Fruit fly (Drosophila melanogaster) whole organism, wandering third instar larva: ENCODE results near the gene Cyp305a1.

Source experiments
- Abd-B ChIP-seq: fragments of >200 bp; optimal IDR thresholded peaks from 2 replicates; lab custom pipeline; 2017; ENCODE audit warnings: missing biosample characterization, missing genetic modification characterization
- CG32264 ChIP-seq: fragments of 200-800 bp; sonication (Bioruptor generic); optimal IDR thresholded peaks from 2 replicates; lab custom pipeline; 2016; ENCODE audit warnings: missing biosample characterization, missing genetic modification characterization
- CG9705 ChIP-seq: fragments of 200-800 bp; sonication (Bioruptor generic); optimal IDR thresholded peaks from 2 replicates; lab custom pipeline; 2018; ENCODE audit warnings: missing biosample characterization, mild to moderate bottlenecking, missing genetic modification characterization
- CrebA ChIP-seq: fragments of 200-800 bp; sonication (Bioruptor generic); optimal IDR thresholded peaks from 2 replicates; lab custom pipeline; 2016; ENCODE audit warnings: missing biosample characterization, mild to moderate bottlenecking, missing genetic modification characterization, borderline replicate concordance
- Dfd ChIP-seq: fragments of >200 bp; optimal IDR thresholded peaks from 2 replicates; lab custom pipeline; 2017; ENCODE audit warnings: missing biosample characterization, missing genetic modification characterization
- Dif ChIP-seq: fragments of 200-275, 200-300 bp; sonication (Bioruptor generic); optimal IDR thresholded peaks from 2 replicates; lab custom pipeline; 2018; ENCODE audit warnings: missing biosample characterization, missing genetic modification characterization; ENCODE audit not compliant: partially characterized antibody
- GATAd ChIP-seq: sonication (Bioruptor generic); optimal IDR thresholded peaks from 2 replicates; lab custom pipeline; 2016; ENCODE audit warnings: missing biosample characterization, missing genetic modification characterization
- HLH106 ChIP-seq: fragments of 200-800 bp; optimal IDR thresholded peaks from 3 replicates; lab custom pipeline; 2019; ENCODE audit warnings: missing biosample characterization, mild to moderate bottlenecking, missing genetic modification characterization, moderate library complexity
- Hnf4 ChIP-seq: fragments of 200-800 bp; sonication (Bioruptor generic); optimal IDR thresholded peaks from 2 replicates; lab custom pipeline; 2016; ENCODE audit warnings: missing biosample characterization, mild to moderate bottlenecking, missing genetic modification characterization
- Hr78 ChIP-seq: fragments of >200 bp; optimal IDR thresholded peaks from 2 replicates; lab custom pipeline; 2017; ENCODE audit warnings: missing biosample characterization, missing genetic modification characterization
- Hr83 ChIP-seq: fragments of 200-300 bp; sonication (Bioruptor generic); optimal IDR thresholded peaks from 2 replicates; lab custom pipeline; 2016; ENCODE audit warnings: missing biosample characterization, mild to moderate bottlenecking, missing genetic modification characterization, moderate library complexity; ENCODE audit not compliant: poor library complexity, severe bottlenecking
- Jra ChIP-seq: sonication (Bioruptor generic); optimal IDR thresholded peaks from 2 replicates; lab custom pipeline; 2016; ENCODE audit warnings: missing biosample characterization, missing genetic modification characterization
- Mio ChIP-seq: sonication (Bioruptor generic); optimal IDR thresholded peaks from 2 replicates; lab custom pipeline; 2016; ENCODE audit warnings: missing biosample characterization, missing genetic modification characterization
- Myc ChIP-seq: fragments of >200 bp; optimal IDR thresholded peaks from 2 replicates; lab custom pipeline; 2017
- N ChIP-seq: fragments of >200 bp; optimal IDR thresholded peaks from 2 replicates; lab custom pipeline; 2018; ENCODE audit warnings: missing biosample characterization, missing external identifiers, missing genetic modification characterization
- OdsH ChIP-seq: fragments of 200-800 bp; sonication (Bioruptor generic); optimal IDR thresholded peaks from 2 replicates; lab custom pipeline; 2016; ENCODE audit warnings: missing biosample characterization, mild to moderate bottlenecking, missing genetic modification characterization
- Rel ChIP-seq, 2 experiments: fragments of 200-800 bp; sonication (Bioruptor generic) in 1 of 2; optimal IDR thresholded peaks; 2 replicates in 1 of 2; 3 replicates in 1 of 2; lab custom pipeline; 2016 to 2019; ENCODE audit warnings: mild to moderate bottlenecking in 2 of 2, missing biosample characterization in 2 of 2, missing genetic modification characterization in 2 of 2, moderate library complexity in 1 of 2
- Sp1 ChIP-seq: fragments of 200-800 bp; sonication (Bioruptor generic); optimal IDR thresholded peaks from 3 replicates; lab custom pipeline; 2019; ENCODE audit warnings: missing biosample characterization, mild to moderate bottlenecking, missing genetic modification characterization, moderate library complexity
- Vsx2 ChIP-seq: fragments of 200-300, 225-300 bp; sonication (Bioruptor generic); optimal IDR thresholded peaks from 2 replicates; lab custom pipeline; 2018; ENCODE audit warnings: missing biosample characterization, missing genetic modification characterization; ENCODE audit not compliant: partially characterized antibody
- br ChIP-seq: fragments of 200-800 bp; sonication (Bioruptor generic); optimal IDR thresholded peaks from 2 replicates; lab custom pipeline; 2016; ENCODE audit warnings: missing biosample characterization, missing genetic modification characterization
- brk ChIP-seq: fragments of 200-800 bp; sonication (Bioruptor generic); optimal IDR thresholded peaks from 2 replicates; lab custom pipeline; 2016; ENCODE audit warnings: missing biosample characterization, mild to moderate bottlenecking, missing genetic modification characterization
- dl ChIP-seq, 2 experiments: fragments of 175-275, 200-275 bp in 1 of 2; fragments of 200-275 bp in 1 of 2; sonication (Bioruptor generic); optimal IDR thresholded peaks; lab custom pipeline; 2018; ENCODE audit warnings: mild to moderate bottlenecking in 2 of 2, missing biosample characterization in 2 of 2, missing genetic modification characterization in 2 of 2, moderate library complexity in 2 of 2; ENCODE audit not compliant: partially characterized antibody in 2 of 2, insufficient read depth in 1 of 2
- dmrt93B ChIP-seq: fragments of 200-800 bp; sonication (Bioruptor generic); optimal IDR thresholded peaks from 2 replicates; lab custom pipeline; 2018; ENCODE audit warnings: missing biosample characterization, mild to moderate bottlenecking, missing genetic modification characterization
- dsf ChIP-seq: sonication (Bioruptor generic); optimal IDR thresholded peaks from 2 replicates; lab custom pipeline; 2016; ENCODE audit warnings: missing biosample characterization, missing genetic modification characterization, borderline replicate concordance
- ey ChIP-seq: fragments of 200-800 bp; sonication (Bioruptor generic); optimal IDR thresholded peaks from 2 replicates; lab custom pipeline; 2016; ENCODE audit warnings: missing biosample characterization, missing genetic modification characterization
- foxo ChIP-seq, 2 experiments: fragments of 200-800 bp; sonication (Bioruptor generic); optimal IDR thresholded peaks; 2 replicates in 1 of 2; 3 replicates in 1 of 2; lab custom pipeline; 2016 to 2017; ENCODE audit warnings: missing biosample characterization in 2 of 2, missing genetic modification characterization in 2 of 2
- fru ChIP-seq: fragments of 200-800 bp; sonication (Bioruptor generic); optimal IDR thresholded peaks from 3 replicates; lab custom pipeline; 2016; ENCODE audit warnings: missing biosample characterization, mild to moderate bottlenecking, missing genetic modification characterization
- h ChIP-seq: fragments of 200-800 bp; sonication (Bioruptor generic); optimal IDR thresholded peaks from 3 replicates; lab custom pipeline; 2016; ENCODE audit warnings: missing biosample characterization, mild to moderate bottlenecking, missing genetic modification characterization
- jim ChIP-seq: fragments of 175-275, 200-325 bp; sonication (Bioruptor generic); optimal IDR thresholded peaks from 2 replicates; lab custom pipeline; 2016; ENCODE audit warnings: missing biosample characterization, mild to moderate bottlenecking, missing genetic modification characterization
- lola ChIP-seq: fragments of >200 bp; optimal IDR thresholded peaks from 2 replicates; lab custom pipeline; 2017; ENCODE audit warnings: missing biosample characterization, missing genetic modification characterization
- pan ChIP-seq: fragments of >200 bp; optimal IDR thresholded peaks from 2 replicates; lab custom pipeline; 2017
- psq ChIP-seq: fragments of 200-800 bp; sonication (Bioruptor generic); optimal IDR thresholded peaks from 3 replicates; lab custom pipeline; 2017; ENCODE audit warnings: missing biosample characterization, mild to moderate bottlenecking, missing genetic modification characterization, moderate library complexity
- rgr ChIP-seq: fragments of 200-800 bp; sonication (Bioruptor generic); optimal IDR thresholded peaks from 3 replicates; lab custom pipeline; 2016; ENCODE audit warnings: missing biosample characterization, mild to moderate bottlenecking, missing genetic modification characterization
- sage ChIP-seq: fragments of 200-800 bp; sonication (Bioruptor generic); optimal IDR thresholded peaks from 2 replicates; lab custom pipeline; 2016; ENCODE audit warnings: missing biosample characterization, mild to moderate bottlenecking, missing genetic modification characterization
- sv ChIP-seq: fragments of 200-800 bp; sonication (Bioruptor generic); optimal IDR thresholded peaks from 3 replicates; lab custom pipeline; 2016; ENCODE audit warnings: missing biosample characterization, missing genetic modification characterization
- tai ChIP-seq: sonication (Bioruptor generic); optimal IDR thresholded peaks from 2 replicates; lab custom pipeline; 2016; ENCODE audit warnings: missing biosample characterization, missing genetic modification characterization
- usp ChIP-seq: fragments of >200 bp; optimal IDR thresholded peaks from 2 replicates; lab custom pipeline; 2017; ENCODE audit warnings: missing biosample characterization, missing genetic modification characterization
- woc ChIP-seq: sonication (Bioruptor generic); optimal IDR thresholded peaks from 2 replicates; lab custom pipeline; 2016; ENCODE audit warnings: missing biosample characterization, mild to moderate bottlenecking, missing genetic modification characterization

Gene Cyp305a1

DNA sequence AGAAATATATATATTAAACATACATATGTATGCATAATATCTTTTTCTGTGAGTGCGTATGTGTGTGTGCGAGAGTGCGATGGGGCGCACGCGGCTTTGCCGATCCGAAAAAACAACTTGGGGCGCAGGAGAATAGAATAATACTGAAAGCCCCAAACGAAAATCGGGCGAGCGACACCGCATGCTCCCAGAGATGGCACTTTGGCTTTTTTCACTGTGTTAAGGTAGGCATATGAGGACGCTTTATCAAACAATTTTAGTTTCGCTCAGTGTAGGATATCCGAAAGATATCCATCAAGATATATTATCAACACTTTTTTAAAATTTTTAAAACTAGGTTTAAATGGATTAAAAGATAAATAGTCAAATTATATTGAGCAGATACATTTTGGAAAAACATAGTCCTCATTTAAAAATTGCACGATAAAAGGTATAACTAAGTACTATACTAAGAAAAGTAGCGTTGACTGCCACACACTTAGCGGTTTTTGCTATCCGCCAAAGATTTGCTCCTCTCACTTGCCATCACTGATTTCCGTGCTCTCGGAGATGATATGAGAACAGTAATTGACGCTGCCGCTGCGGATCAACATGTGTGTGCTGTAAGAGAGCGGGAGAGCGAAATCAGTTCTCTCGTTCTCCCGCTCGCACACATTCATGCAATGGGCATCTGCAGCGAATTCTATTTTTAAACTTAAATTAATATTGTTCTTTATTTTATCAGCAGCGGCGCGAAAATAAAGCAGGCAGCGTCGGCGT, 22.0 kb downstream of the Cyp305a1 start:
- TF ChIP-seq brk (GFP tag; lab: Kevin White, UChicago), result no peak
- TF ChIP-seq Hnf4 (GFP tag; lab: Kevin White, UChicago), result peak; percentile 24
- no peak for TF ChIP-seq Vsx2 (GFP tag; lab: Kevin White, UChicago)
- TF ChIP-seq ey (GFP tag; lab: Kevin White, UChicago), result peak; percentile 73
- TF ChIP-seq h (GFP tag; lab: Kevin White, UChicago), result peak; percentile 73
- TF ChIP-seq CrebA, result peak; percentile 21
- TF ChIP-seq N (GFP tag; lab: Kevin White, UChicago), result no peak
- no peak for TF ChIP-seq CG32264 (GFP tag; lab: Kevin White, UChicago)
- TF ChIP-seq Jra, result peak; percentile 1
- TF ChIP-seq tai, result no peak
- TF ChIP-seq br (GFP tag; lab: Kevin White, UChicago), result peak; percentile 64
- TF ChIP-seq Sp1, result peak; percentile 77
- no peak for TF ChIP-seq jim (GFP tag; lab: Kevin White, UChicago)
- peak; percentile 63 for TF ChIP-seq OdsH (GFP tag; lab: Kevin White, UChicago)
- no peak for TF ChIP-seq Abd-B (GFP tag; lab: Kevin White, UChicago)
- TF ChIP-seq sage (GFP tag; lab: Kevin White, UChicago), result peak; percentile 61
- peak; percentile 46 for TF ChIP-seq Hr83 (GFP tag; lab: Kevin White, UChicago)
- peak; percentile 92 to 93 for TF ChIP-seq dl (GFP tag; optimal IDR thresholded peaks at IDR 0.05; lab: Kevin White, UChicago; ENCODE audit: insufficient read depth in 1 of 2, partially characterized antibody in 2 of 2)
- TF ChIP-seq woc, result peak; percentile 97
- TF ChIP-seq foxo (GFP tag; optimal IDR thresholded peaks at IDR 0.05; lab: Kevin White, UChicago), result peak in 1 of 2 experiments; percentile 80
- no peak for TF ChIP-seq Mio (GFP tag; lab: Kevin White, UChicago)
- peak; percentile 49 for TF ChIP-seq dmrt93B (GFP tag; lab: Kevin White, UChicago)
- TF ChIP-seq dsf (GFP tag; lab: Kevin White, UChicago), result no peak
- peak; percentile 83 for TF ChIP-seq fru
- TF ChIP-seq usp (GFP tag; lab: Kevin White, UChicago), result no peak
- TF ChIP-seq lola (GFP tag; lab: Kevin White, UChicago), result no peak
- TF ChIP-seq Hr78, result no peak
- no peak for TF ChIP-seq GATAd (GFP tag; lab: Kevin White, UChicago)
- peak; percentile 91 for TF ChIP-seq HLH106 (tag; lab: Kevin White, UChicago)
- peak; percentile 95 for TF ChIP-seq Dif (GFP tag; lab: Kevin White, UChicago)
- TF ChIP-seq sv (GFP tag; lab: Kevin White, UChicago), result peak; percentile 49
- peak; percentile 100 for TF ChIP-seq Myc (lab: Kevin White, UChicago)
- peak; percentile 71 for TF ChIP-seq psq (GFP tag; lab: Kevin White, UChicago)
- TF ChIP-seq CG9705 (GFP tag; lab: Kevin White, UChicago), result peak; percentile 55
- peak; percentile 72 for TF ChIP-seq rgr (GFP tag; lab: Kevin White, UChicago)
- TF ChIP-seq pan (lab: Kevin White, UChicago), result no peak
- TF ChIP-seq Dfd (GFP tag; lab: Kevin White, UChicago), result no peak
- TF ChIP-seq Rel (GFP tag; optimal IDR thresholded peaks at IDR 0.05; lab: Kevin White, UChicago), result peak; percentile 57
- peak; percentile 0 for TF ChIP-seq Rel (tag; optimal IDR thresholded peaks at IDR 0.05; lab: Kevin White, UChicago)
- TF ChIP-seq, all 38 proteins: peak for 23

- TF ChIP-seq Hnf4 (GFP tag; lab: Kevin White, UChicago) (no peak), Rel (GFP tag; optimal IDR thresholded peaks at IDR 0.05; lab: Kevin White, UChicago) (no peak), Rel (tag; optimal IDR thresholded peaks at IDR 0.05; lab: Kevin White, UChicago) (peak; percentile 51)
- TF ChIP-seq, all 38 proteins: peak for 1
Measured at dm6 chr3L:19790564-19790928, 22.6 kb downstream of the Cyp305a1 start.
